Fruit fly (Drosophila melanogaster) whole organism, embryonic: ENCODE results near the gene mei-P26.

Source experiments
- Blimp-1 ChIP-seq: fragments of 200-800 bp; sonication (Bioruptor generic); optimal IDR thresholded peaks from 3 replicates; lab custom pipeline; 2018; ENCODE audit warnings: missing biosample characterization, missing genetic modification characterization, mild to moderate bottlenecking, moderate library complexity, missing genetic modification reagents
- CG10462 ChIP-seq: fragments of 200-800 bp; sonication (Bioruptor generic); optimal IDR thresholded peaks from 2 replicates; lab custom pipeline; 2016; ENCODE audit warnings: missing biosample characterization, missing genetic modification characterization
- CG11398 ChIP-seq: fragments of 200-800 bp; sonication (Bioruptor generic); optimal IDR thresholded peaks from 2 replicates; lab custom pipeline; 2016; ENCODE audit warnings: missing biosample characterization, missing genetic modification characterization
- CG11560 ChIP-seq: fragments of 200-800 bp; sonication (Bioruptor generic); IDR thresholded peaks from 3 replicates; pipeline ENCODE4 v1.3.6; 2022; ENCODE audit warnings: missing biosample characterization, missing genetic modification characterization
- CG11696 ChIP-seq: fragments of 200-800 bp; sonication (Bioruptor generic); IDR thresholded peaks from 2 replicates; pipeline ENCODE4 v1.3.6; 2022; ENCODE audit warnings: missing biosample characterization, missing genetic modification characterization
- CG12104 ChIP-seq: fragments of 200-800 bp; sonication (Bioruptor generic); optimal IDR thresholded peaks from 3 replicates; lab custom pipeline; 2016; ENCODE audit warnings: missing biosample characterization, missing genetic modification characterization
- CG12942 ChIP-seq: fragments of 200-800 bp; sonication (Bioruptor generic); optimal IDR thresholded peaks from 3 replicates; lab custom pipeline; 2016; ENCODE audit warnings: missing biosample characterization, missing genetic modification characterization
- CG13424 ChIP-seq: fragments of 200-800 bp; sonication (Bioruptor generic); optimal IDR thresholded peaks from 2 replicates; lab custom pipeline; 2019; ENCODE audit warnings: missing biosample characterization, mild to moderate bottlenecking, missing genetic modification characterization, moderate library complexity
- CG14050 ChIP-seq: fragments of 200-800 bp; sonication (Bioruptor generic); IDR thresholded peaks from 3 replicates; pipeline ENCODE4 v1.3.6; 2022; ENCODE audit warnings: missing biosample characterization, missing genetic modification characterization
- CG2120 ChIP-seq: fragments of 200-800 bp; sonication (Bioruptor generic); optimal IDR thresholded peaks from 3 replicates; lab custom pipeline; 2016; ENCODE audit warnings: missing biosample characterization, missing genetic modification characterization
- CG3281 ChIP-seq: fragments of 200-800 bp; sonication (Bioruptor generic); optimal IDR thresholded peaks from 3 replicates; lab custom pipeline; 2017; ENCODE audit warnings: missing biosample characterization, mild to moderate bottlenecking, missing genetic modification characterization
- CG34422 ChIP-seq: fragments of 200-800 bp; sonication (Bioruptor generic); IDR thresholded peaks from 3 replicates; pipeline ENCODE4 v1.3.6; 2022; ENCODE audit warnings: missing biosample characterization, missing genetic modification characterization
- CG3726 ChIP-seq: fragments of 200-800 bp; sonication (Bioruptor generic); IDR thresholded peaks from 3 replicates; pipeline ENCODE4, ENCODE4 v1.3.6; 2022; ENCODE audit warnings: missing biosample characterization, missing genetic modification characterization
- CG43689 ChIP-seq: fragments of 200-800 bp; sonication (Bioruptor generic); IDR thresholded peaks from 2 replicates; pipeline ENCODE4 v1.3.6; 2022; ENCODE audit warnings: missing biosample characterization, missing genetic modification characterization
- CG5180 ChIP-seq: fragments of 200-800 bp; sonication (Bioruptor generic); optimal IDR thresholded peaks from 3 replicates; lab custom pipeline; 2017; ENCODE audit warnings: missing biosample characterization, missing genetic modification characterization, mild to moderate bottlenecking, moderate library complexity, missing genetic modification reagents
- CG6765 ChIP-seq: fragments of 200-800 bp; sonication (Bioruptor generic); optimal IDR thresholded peaks from 3 replicates; lab custom pipeline; 2017; ENCODE audit warnings: missing biosample characterization, mild to moderate bottlenecking, missing genetic modification characterization
- CG7372 ChIP-seq: fragments of 200-800 bp; sonication (Bioruptor generic); IDR thresholded peaks from 2 replicates; pipeline ENCODE4 v1.3.6; 2022; ENCODE audit warnings: missing biosample characterization, missing genetic modification characterization
- CG7786 ChIP-seq: fragments of 200-800 bp; sonication (Bioruptor generic); optimal IDR thresholded peaks from 2 replicates; lab custom pipeline; 2016; ENCODE audit warnings: missing biosample characterization, missing genetic modification characterization
- CG9609 ChIP-seq: fragments of 200-800 bp; sonication (Bioruptor generic); optimal IDR thresholded peaks from 3 replicates; lab custom pipeline; 2016; ENCODE audit warnings: missing biosample characterization, missing genetic modification characterization
- Doc3 ChIP-seq: fragments of 200-800 bp; sonication (Bioruptor generic); IDR thresholded peaks from 3 replicates; pipeline ENCODE4 v1.3.6; 2022; ENCODE audit warnings: missing biosample characterization, missing genetic modification characterization; ENCODE audit not compliant: partially characterized antibody
- Elba2 ChIP-seq: fragments of 200-800 bp; sonication (Bioruptor generic); optimal IDR thresholded peaks from 3 replicates; lab custom pipeline; 2016; ENCODE audit warnings: missing biosample characterization, missing genetic modification characterization
- Ets97D ChIP-seq: fragments of 200-800 bp; sonication (Bioruptor generic); optimal IDR thresholded peaks from 3 replicates; lab custom pipeline; 2016; ENCODE audit warnings: missing biosample characterization, missing genetic modification characterization
- GATAe ChIP-seq: fragments of 200-800 bp; sonication (Bioruptor generic); conservative IDR thresholded peaks from 2 replicates; pipeline ENCODE4 v1.3.6; 2022; ENCODE audit warnings: missing biosample characterization, missing genetic modification characterization
- HmgD ChIP-seq: fragments of 200-800 bp; sonication (Bioruptor generic); optimal IDR thresholded peaks from 3 replicates; lab custom pipeline; 2016; ENCODE audit warnings: missing biosample characterization, missing genetic modification characterization
- HmgZ ChIP-seq: fragments of 200-800 bp; sonication (Bioruptor generic); optimal IDR thresholded peaks from 2 replicates; lab custom pipeline; 2018; ENCODE audit warnings: missing biosample characterization, mild to moderate bottlenecking, missing genetic modification characterization
- MTF-1 ChIP-seq: fragments of 200-800 bp; sonication (Bioruptor generic); optimal IDR thresholded peaks from 2 replicates; lab custom pipeline; 2018; ENCODE audit warnings: missing biosample characterization, mild to moderate bottlenecking, missing genetic modification characterization, borderline replicate concordance
- Nf-YB ChIP-seq: fragments of 200-800 bp; sonication (Bioruptor generic); optimal IDR thresholded peaks from 3 replicates; lab custom pipeline; 2019; ENCODE audit warnings: missing biosample characterization, mild to moderate bottlenecking, missing genetic modification characterization, moderate library complexity
- Pdp1 ChIP-seq, 2 experiments: fragments of 200-800 bp; sonication (Bioruptor generic); optimal IDR thresholded peaks; 3 replicates each; lab custom pipeline; 2016; ENCODE audit warnings: missing biosample characterization in 2 of 2, missing genetic modification characterization in 2 of 2, mild to moderate bottlenecking in 1 of 2, moderate library complexity in 1 of 2
- Rfx ChIP-seq: fragments of 200-800 bp; sonication (Bioruptor generic); IDR thresholded peaks from 2 replicates; pipeline ENCODE4 v1.3.6; 2022; ENCODE audit warnings: missing biosample characterization, missing genetic modification characterization
- Sin3A ChIP-seq: fragments of >200 bp; optimal IDR thresholded peaks from 2 replicates; lab custom pipeline; 2018
- Six4 ChIP-seq: fragments of 200-800 bp; sonication (Bioruptor generic); optimal IDR thresholded peaks from 2 replicates; lab custom pipeline; 2016; ENCODE audit warnings: missing biosample characterization, missing genetic modification characterization
- Tbp ChIP-seq: fragments of >200 bp; optimal IDR thresholded peaks from 2 replicates; lab custom pipeline; 2018; ENCODE audit warnings: missing biosample characterization, missing genetic modification characterization
- Xbp1 ChIP-seq: fragments of 200-800 bp; sonication (Bioruptor generic); optimal IDR thresholded peaks from 3 replicates; lab custom pipeline; 2016; ENCODE audit warnings: missing biosample characterization, mild to moderate bottlenecking, missing genetic modification characterization
- ab ChIP-seq: fragments of 200-800 bp; sonication (Bioruptor generic); optimal IDR thresholded peaks from 2 replicates; lab custom pipeline; 2016; ENCODE audit warnings: missing biosample characterization, missing genetic modification characterization
- bsh ChIP-seq, 2 experiments: fragments of 200-800 bp; sonication (Bioruptor generic); optimal IDR thresholded peaks; 2 replicates each; lab custom pipeline; 2017 to 2018; ENCODE audit warnings: mild to moderate bottlenecking in 2 of 2, missing biosample characterization in 2 of 2, missing genetic modification characterization in 2 of 2, moderate library complexity in 1 of 2
- caup ChIP-seq: fragments of 200-800 bp; sonication (Bioruptor generic); optimal IDR thresholded peaks from 3 replicates; lab custom pipeline; 2017; ENCODE audit warnings: missing biosample characterization, mild to moderate bottlenecking, missing genetic modification characterization, moderate library complexity; ENCODE audit not compliant: severe bottlenecking
- chinmo ChIP-seq: fragments of 200-800 bp; sonication (Bioruptor generic); IDR thresholded peaks from 4 replicates; pipeline ENCODE4 v1.3.6; 2022; ENCODE audit warnings: missing biosample characterization, missing genetic modification characterization; ENCODE audit not compliant: partially characterized antibody
- fd96Cb ChIP-seq: fragments of 200-800 bp; sonication (Bioruptor generic); optimal IDR thresholded peaks from 2 replicates; lab custom pipeline; 2018; ENCODE audit warnings: missing biosample characterization, mild to moderate bottlenecking, missing genetic modification characterization, moderate library complexity
- gce ChIP-seq: fragments of 200-800 bp; sonication (Bioruptor generic); IDR thresholded peaks from 3 replicates; pipeline ENCODE4 v1.3.6; 2022; ENCODE audit warnings: missing biosample characterization, missing genetic modification characterization
- grau ChIP-seq: fragments of 200-800 bp; optimal IDR thresholded peaks from 3 replicates; lab custom pipeline; 2019; ENCODE audit warnings: missing biosample characterization, mild to moderate bottlenecking, missing genetic modification characterization, moderate library complexity
- grn ChIP-seq: fragments of 200-800 bp; sonication (Bioruptor generic); optimal IDR thresholded peaks from 3 replicates; lab custom pipeline; 2017; ENCODE audit warnings: missing biosample characterization, missing genetic modification characterization
- gro ChIP-seq: fragments of 200-800 bp; sonication (Bioruptor generic); optimal IDR thresholded peaks from 2 replicates; lab custom pipeline; 2016; ENCODE audit warnings: missing biosample characterization, missing genetic modification characterization
- insv ChIP-seq, 2 experiments: fragments of 200-800 bp; sonication (Bioruptor generic); optimal IDR thresholded peaks; 3 replicates each; lab custom pipeline; 2016 to 2018; ENCODE audit warnings: missing biosample characterization in 2 of 2, missing genetic modification characterization in 2 of 2
- mirr ChIP-seq: fragments of 200-800 bp; sonication (Bioruptor generic); optimal IDR thresholded peaks from 3 replicates; lab custom pipeline; 2018; ENCODE audit warnings: missing biosample characterization, mild to moderate bottlenecking, missing genetic modification characterization
- nom ChIP-seq: fragments of 200-800 bp; sonication (Bioruptor generic); optimal IDR thresholded peaks from 2 replicates; lab custom pipeline; 2017; ENCODE audit warnings: missing biosample characterization, missing genetic modification characterization, mild to moderate bottlenecking, moderate library complexity, missing genetic modification reagents
- sima ChIP-seq: fragments of 200-800 bp; sonication (Bioruptor generic); optimal IDR thresholded peaks from 2 replicates; lab custom pipeline; 2016; ENCODE audit warnings: missing biosample characterization, missing genetic modification characterization
- slbo ChIP-seq: fragments of 200-800 bp; sonication (Bioruptor generic); IDR thresholded peaks from 2 replicates; pipeline ENCODE4 v1.3.6; 2022; ENCODE audit warnings: missing biosample characterization, missing genetic modification characterization
- slp2 ChIP-seq: fragments of 200-800 bp; sonication (Bioruptor generic); optimal IDR thresholded peaks from 2 replicates; lab custom pipeline; 2016; ENCODE audit warnings: missing biosample characterization, missing genetic modification characterization
- sr ChIP-seq: fragments of 200-800 bp; sonication (Bioruptor generic); IDR thresholded peaks from 3 replicates; pipeline ENCODE4 v1.3.6; 2022; ENCODE audit warnings: missing biosample characterization, missing genetic modification characterization
- sug ChIP-seq: fragments of 200-800 bp; optimal IDR thresholded peaks from 2 replicates; lab custom pipeline; 2019; ENCODE audit warnings: missing biosample characterization, mild to moderate bottlenecking, missing genetic modification characterization, moderate library complexity
- vfl ChIP-seq: fragments of 200-800 bp; sonication (Bioruptor generic); optimal IDR thresholded peaks from 2 replicates; lab custom pipeline; 2016; ENCODE audit warnings: missing biosample characterization, missing genetic modification characterization
- z ChIP-seq: fragments of 200-800 bp; sonication (Bioruptor generic); IDR thresholded peaks from 3 replicates; pipeline ENCODE4 v1.3.6; 2022; ENCODE audit warnings: missing biosample characterization, missing genetic modification characterization

The mei-P26 gene

DNA sequence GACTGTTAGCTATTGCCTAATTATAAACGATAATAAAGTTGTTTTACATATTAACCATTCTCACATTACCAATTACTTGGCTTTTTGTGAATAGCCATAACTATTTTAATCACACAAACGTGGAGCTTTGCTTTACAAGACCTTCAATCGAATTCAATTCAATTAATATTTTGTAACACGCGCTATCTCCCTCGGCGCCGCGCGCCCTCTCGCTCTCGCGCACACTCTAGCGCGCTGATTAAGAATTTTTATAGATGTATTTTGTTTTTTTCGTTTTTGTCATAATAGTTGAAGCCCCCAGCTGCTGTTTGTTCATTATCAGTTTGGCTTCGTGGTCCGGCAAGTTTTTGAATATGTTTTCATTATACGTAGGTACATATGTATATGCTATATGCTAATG is 38.0 kb downstream of the mei-P26 start (continued):
- TF ChIP-seq Pdp1 (GFP tag; optimal IDR thresholded peaks at IDR 0.05; lab: Kevin White, UChicago) (peak in 1 of 2 experiments; percentile 80), CG2120 (GFP tag; lab: Kevin White, UChicago) (no peak), ab (GFP tag; lab: Kevin White, UChicago) (no peak), CG9609 (GFP tag; lab: Kevin White, UChicago) (no peak), slp2 (GFP tag; lab: Kevin White, UChicago) (no peak), grn (GFP tag; lab: Kevin White, UChicago) (no peak), nom (no peak), CG11398 (no peak), Blimp-1 (GFP tag; lab: Kevin White, UChicago) (no peak), HmgZ (no peak), CG7786 (GFP tag; lab: Kevin White, UChicago) (no peak), MTF-1 (GFP tag; lab: Kevin White, UChicago) (no peak), Ets97D (GFP tag; lab: Kevin White, UChicago) (no peak), Rfx (GFP tag; lab: Robert Waterston, UW) (no peak), sr (GFP tag; lab: Robert Waterston, UW) (no peak), CG7372 (GFP tag; lab: Robert Waterston, UW) (no peak), Xbp1 (GFP tag; lab: Kevin White, UChicago) (no peak), slbo (GFP tag; lab: Robert Waterston, UW) (no peak), Tbp (GFP tag; lab: Kevin White, UChicago) (no peak), CG3281 (GFP tag; lab: Kevin White, UChicago) (peak; percentile 7), CG11696 (no peak), CG14050 (no peak), Six4 (GFP tag; lab: Kevin White, UChicago) (no peak), CG43689 (GFP tag; lab: Robert Waterston, UW) (no peak), Doc3 (GFP tag; lab: Robert Waterston, UW) (no peak), fd96Cb (tag; lab: Kevin White, UChicago) (no peak), Sin3A (lab: Kevin White, UChicago) (no peak), CG12942 (GFP tag; lab: Kevin White, UChicago) (no peak), CG13424 (tag; lab: Kevin White, UChicago) (no peak), Elba2 (GFP tag; lab: Kevin White, UChicago) (no peak), chinmo (GFP tag; lab: Robert Waterston, UW) (0 out of 4 replicates have a peak, but pooled peaks have one; percentile 33), CG11560 (no peak), caup (GFP tag; lab: Kevin White, UChicago) (peak; percentile 11), sug (tag; lab: Kevin White, UChicago) (peak; percentile 95), CG6765 (GFP tag; lab: Kevin White, UChicago) (no peak), HmgD (GFP tag; lab: Kevin White, UChicago) (no peak), sima (no peak), CG10462 (GFP tag; lab: Kevin White, UChicago) (no peak), insv (GFP tag; optimal IDR thresholded peaks at IDR 0.05; lab: Kevin White, UChicago) (no peak), grau (tag; lab: Kevin White, UChicago) (no peak), CG34422 (no peak), mirr (GFP tag; lab: Kevin White, UChicago) (peak; percentile 96), gce (GFP tag; lab: Robert Waterston, UW) (no peak), bsh (GFP tag; optimal IDR thresholded peaks at IDR 0.05; lab: Kevin White, UChicago) (no peak), gro (peak; percentile 31), z (GFP tag; lab: Robert Waterston, UW) (no peak), Nf-YB (GFP tag; lab: Kevin White, UChicago) (no peak), vfl (GFP tag; lab: Kevin White, UChicago) (no peak), CG3726 (no peak), CG12104 (GFP tag; lab: Kevin White, UChicago) (no peak), GATAe (GFP tag; lab: Robert Waterston, UW) (peak; percentile 60; the same call in 1 of the 2 replicates), CG5180 (GFP tag; lab: Kevin White, UChicago) (no peak)
